Worm (Caenorhabditis elegans) whole organism, L4/young adult: ENCODE measurements around the gene fust-1.

Experiments
- W03F9.2 ChIP-seq: fragments of 150-350 bp; optimal IDR thresholded peaks from 2 replicates; lab custom pipeline; 2014; ENCODE audit warnings: missing biosample characterization, missing genetic modification characterization
- him-1 ChIP-seq: sonication (generic microtip); optimal IDR thresholded peaks from 2 replicates; lab custom pipeline; 2016; ENCODE audit warnings: missing genotype, missing genetic modification reagents, missing genetic modification characterization, missing compliant biosample characterization

DNA sequence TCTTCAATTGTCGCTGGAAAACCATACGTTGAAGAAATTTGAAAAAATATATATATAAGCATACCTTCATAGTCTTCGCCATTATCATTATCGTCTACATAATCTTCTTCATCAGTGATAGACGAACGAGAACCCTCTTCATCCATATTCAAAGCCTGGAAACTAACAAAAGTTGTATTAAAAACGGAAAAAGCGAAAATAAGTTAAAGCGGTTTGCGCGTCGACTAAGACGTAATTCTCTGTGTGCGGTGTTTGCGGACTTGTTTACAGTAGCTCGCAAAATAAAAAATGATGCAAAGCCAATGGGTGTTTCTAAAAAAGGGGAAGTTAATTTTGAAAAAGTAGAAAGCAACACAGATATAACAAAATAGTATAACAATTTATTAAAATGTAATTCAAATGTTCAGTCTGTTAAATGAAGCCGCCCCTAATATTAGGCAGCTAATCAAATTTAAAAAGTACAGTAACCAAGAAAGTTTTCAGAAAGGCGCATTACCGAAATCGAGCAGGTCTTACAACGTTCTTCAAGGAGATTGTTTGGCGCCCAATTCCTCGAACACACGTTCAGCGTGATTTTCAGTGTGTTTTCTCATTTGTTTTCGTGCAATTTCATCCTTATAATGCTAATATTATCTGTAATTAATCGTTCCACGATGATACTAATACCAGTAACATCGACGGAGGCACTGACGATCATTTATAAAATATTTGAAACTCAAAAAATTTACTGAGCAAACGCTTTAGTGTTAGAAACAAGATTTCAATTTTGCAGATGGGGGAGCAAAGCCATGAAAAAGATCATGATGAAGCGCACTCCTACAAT, 20.3 kb upstream of the fust-1 start, which contains the start of the genes T07F8.4 and gld-3:
- TF ChIP-seq him-1 (tag; lab: Kevin White, UChicago) (no peak), W03F9.2 (tag; lab: Kevin White, UChicago) (peak; percentile 47)
